Worm (Caenorhabditis elegans): ENCODE data around the gene F13E9.19.

DNA sequence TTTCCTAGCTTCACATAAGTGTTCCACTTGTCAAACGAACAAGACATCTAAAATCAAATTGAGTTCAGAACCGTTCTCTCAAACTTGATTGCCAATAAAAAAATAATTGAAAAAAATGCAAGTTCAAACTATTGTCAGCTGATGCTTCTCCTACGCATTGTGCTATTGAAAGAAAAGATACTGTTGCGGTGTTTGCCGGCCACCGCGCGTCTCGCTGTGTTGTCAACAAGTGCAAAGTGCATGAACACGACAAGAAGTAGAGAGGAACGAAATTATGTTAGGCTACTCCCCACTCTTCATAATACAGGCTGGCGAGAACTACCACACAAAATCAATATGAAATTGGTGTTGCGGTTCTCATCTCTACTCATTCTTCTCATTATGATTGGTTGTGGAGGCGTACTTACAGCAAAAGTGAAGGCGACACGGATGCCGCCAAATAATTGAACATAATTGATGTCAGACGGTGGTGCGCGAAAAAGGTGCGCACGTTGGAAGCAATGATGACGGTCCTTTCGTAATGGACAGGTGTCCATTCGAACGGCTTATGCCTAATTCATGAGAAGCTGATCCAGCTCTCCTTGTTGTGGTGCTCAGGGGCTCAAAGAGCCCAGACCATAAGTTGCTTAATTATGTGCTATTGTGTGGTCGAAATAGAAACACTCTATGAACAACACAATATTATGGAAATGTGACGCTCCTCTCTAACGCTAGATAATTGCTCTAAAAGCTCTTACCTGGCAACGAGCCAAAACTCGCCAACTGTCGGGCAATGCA is 31.6 kb upstream of the F13E9.19 start:
- TF ChIP-seq ceh-16 (tag; optimal IDR thresholded peaks at IDR 0.05), result no peak
- TF ChIP-seq unc-55 (GFP tag; optimal IDR thresholded peaks at IDR 0.05), result no peak
- no peak for TF ChIP-seq nhr-6 (tag; optimal IDR thresholded peaks at IDR 0.05)
- no peak for TF ChIP-seq nhr-25 (tag; optimal IDR thresholded peaks at IDR 0.05)
- no peak for TF ChIP-seq skn-1 (tag; optimal IDR thresholded peaks at IDR 0.05)
- TF ChIP-seq nhr-237 (tag; optimal IDR thresholded peaks at IDR 0.05), result no peak
- no peak for TF ChIP-seq egl-27 (tag; optimal IDR thresholded peaks at IDR 0.05)
- TF ChIP-seq ceh-82 (tag; optimal IDR thresholded peaks at IDR 0.05), result no peak
- no peak for TF ChIP-seq lin-11 (tag; optimal IDR thresholded peaks at IDR 0.05)
- no peak for TF ChIP-seq Y55F3AM.14 (GFP tag; optimal IDR thresholded peaks at IDR 0.05)
